Fruit fly (Drosophila melanogaster) whole organism, embryonic: Measurements from ENCODE around the gene Nup98-96.

Source experiments
- Adf1 ChIP-seq: fragments of 200-800 bp; sonication (Bioruptor generic); IDR thresholded peaks from 2 replicates; pipeline ENCODE4 v1.3.6; 2022; ENCODE audit warnings: missing biosample characterization, missing genetic modification characterization
- Atf3 ChIP-seq: fragments of 200-800 bp; sonication (Bioruptor generic); optimal IDR thresholded peaks from 3 replicates; lab custom pipeline; 2016; ENCODE audit warnings: missing biosample characterization, missing genetic modification characterization
- Atf6 ChIP-seq: fragments of 200-800 bp; sonication (Bioruptor generic); IDR thresholded peaks from 2 replicates; pipeline ENCODE4 v1.3.6; 2022; ENCODE audit warnings: missing biosample characterization, missing genetic modification characterization
- Awh ChIP-seq: fragments of 200-800 bp; sonication (Bioruptor generic); IDR thresholded peaks from 2 replicates; pipeline ENCODE4, ENCODE4 v1.3.6; 2022; ENCODE audit warnings: missing biosample characterization, missing genetic modification characterization
- Bgb ChIP-seq: fragments of 200-800 bp; sonication (Bioruptor generic); IDR thresholded peaks from 2 replicates; pipeline ENCODE4 v1.3.6; 2022; ENCODE audit warnings: missing biosample characterization, missing genetic modification characterization; ENCODE audit not compliant: partially characterized antibody
- CG10565 ChIP-seq: fragments of 200-800 bp; sonication (Bioruptor generic); optimal IDR thresholded peaks from 3 replicates; lab custom pipeline; 2016; ENCODE audit warnings: missing biosample characterization, mild to moderate bottlenecking, missing genetic modification characterization
- CG10979 ChIP-seq: fragments of 200-800 bp; sonication (Bioruptor generic); optimal IDR thresholded peaks from 2 replicates; lab custom pipeline; 2018; ENCODE audit warnings: missing biosample characterization, mild to moderate bottlenecking, missing genetic modification characterization, moderate library complexity
- CG12104 ChIP-seq: fragments of 200-800 bp; sonication (Bioruptor generic); optimal IDR thresholded peaks from 3 replicates; lab custom pipeline; 2016; ENCODE audit warnings: missing biosample characterization, missing genetic modification characterization
- CG14860 ChIP-seq: fragments of 200-800 bp; sonication (Bioruptor generic); IDR thresholded peaks from 3 replicates; pipeline ENCODE4 v1.3.6; 2022; ENCODE audit warnings: missing biosample characterization, missing genetic modification characterization; ENCODE audit not compliant: partially characterized antibody
- CG1602 ChIP-seq: fragments of 200-800 bp; sonication (Bioruptor generic); optimal IDR thresholded peaks from 3 replicates; lab custom pipeline; 2016; ENCODE audit warnings: missing biosample characterization, missing genetic modification characterization
- CG16779 ChIP-seq: fragments of 200-800 bp; sonication (Bioruptor generic); IDR thresholded peaks from 2 replicates; pipeline ENCODE4 v1.3.6; 2022; ENCODE audit warnings: missing biosample characterization, missing genetic modification characterization
- CG16813 ChIP-seq: fragments of 200-800 bp; sonication (Bioruptor generic); IDR thresholded peaks from 3 replicates; pipeline ENCODE4 v1.3.6; 2022; ENCODE audit warnings: missing biosample characterization, missing genetic modification characterization; ENCODE audit not compliant: partially characterized antibody
- CG31365 ChIP-seq: fragments of 200-800 bp; sonication (Bioruptor generic); optimal IDR thresholded peaks from 2 replicates; lab custom pipeline; 2018; ENCODE audit warnings: missing biosample characterization, mild to moderate bottlenecking, missing genetic modification characterization
- CG3281 ChIP-seq: fragments of 200-800 bp; sonication (Bioruptor generic); optimal IDR thresholded peaks from 3 replicates; lab custom pipeline; 2017; ENCODE audit warnings: missing biosample characterization, mild to moderate bottlenecking, missing genetic modification characterization
- CG5180 ChIP-seq: fragments of 200-800 bp; sonication (Bioruptor generic); optimal IDR thresholded peaks from 3 replicates; lab custom pipeline; 2017; ENCODE audit warnings: missing biosample characterization, missing genetic modification characterization, mild to moderate bottlenecking, moderate library complexity, missing genetic modification reagents
- CG6813 ChIP-seq: fragments of 200-800 bp; sonication (Bioruptor generic); optimal IDR thresholded peaks from 2 replicates; lab custom pipeline; 2017; ENCODE audit warnings: missing biosample characterization, missing genetic modification characterization, mild to moderate bottlenecking, moderate library complexity, missing genetic modification reagents
- CG7357 ChIP-seq: fragments of 200-800 bp; sonication (Bioruptor generic); IDR thresholded peaks from 3 replicates; pipeline ENCODE4 v1.3.6; 2022; ENCODE audit warnings: missing biosample characterization, missing genetic modification characterization
- CG7786 ChIP-seq: fragments of 200-800 bp; sonication (Bioruptor generic); optimal IDR thresholded peaks from 2 replicates; lab custom pipeline; 2016; ENCODE audit warnings: missing biosample characterization, missing genetic modification characterization
- CG7963 ChIP-seq: fragments of 200-800 bp; sonication (Bioruptor generic); IDR thresholded peaks from 3 replicates; pipeline ENCODE4 v1.3.6; 2022; ENCODE audit warnings: missing biosample characterization, missing genetic modification characterization; ENCODE audit not compliant: partially characterized antibody
- CG9215 ChIP-seq: fragments of 200-800 bp; sonication (Bioruptor generic); IDR thresholded peaks from 2 replicates; pipeline ENCODE4 v1.3.6; 2022; ENCODE audit warnings: missing biosample characterization, missing genetic modification characterization
- CrebB ChIP-seq: fragments of 200-800 bp; sonication (Bioruptor generic); optimal IDR thresholded peaks from 3 replicates; lab custom pipeline; 2018; ENCODE audit warnings: missing biosample characterization, mild to moderate bottlenecking, missing genetic modification characterization
- Ets97D ChIP-seq: fragments of 200-800 bp; sonication (Bioruptor generic); optimal IDR thresholded peaks from 3 replicates; lab custom pipeline; 2016; ENCODE audit warnings: missing biosample characterization, missing genetic modification characterization
- Gsc ChIP-seq: fragments of 200-800 bp; sonication (Bioruptor generic); IDR thresholded peaks from 2 replicates; pipeline ENCODE4 v1.3.6; 2022; ENCODE audit warnings: missing biosample characterization, missing genetic modification characterization
- Mrtf ChIP-seq: fragments of 200-800 bp; sonication (Bioruptor generic); IDR thresholded peaks from 3 replicates; pipeline ENCODE4 v1.3.6; 2022; ENCODE audit warnings: missing biosample characterization, missing genetic modification characterization
- NC2β ChIP-seq: fragments of 200-800 bp; sonication (Bioruptor generic); optimal IDR thresholded peaks from 2 replicates; lab custom pipeline; 2016; ENCODE audit warnings: missing biosample characterization, missing genetic modification characterization
- NK7.1 ChIP-seq: fragments of 200-800 bp; sonication (Bioruptor generic); optimal IDR thresholded peaks from 3 replicates; lab custom pipeline; 2016; ENCODE audit warnings: missing biosample characterization, missing genetic modification characterization
- Nf-YC ChIP-seq: fragments of 200-800 bp; optimal IDR thresholded peaks from 3 replicates; lab custom pipeline; 2019; ENCODE audit warnings: missing biosample characterization, mild to moderate bottlenecking, missing genetic modification characterization, moderate library complexity
- Trl ChIP-seq, 3 experiments: fragments of >200 bp in 2 of 3; fragments of 200-800 bp in 1 of 3; sonication (Bioruptor generic) in 1 of 3; optimal IDR thresholded peaks; 2 replicates in 1 of 3; 3 replicates in 2 of 3; lab custom pipeline; 2016 to 2017; ENCODE audit warnings: missing biosample characterization in 1 of 3, missing genetic modification characterization in 1 of 3
- Xbp1 ChIP-seq: fragments of 200-800 bp; sonication (Bioruptor generic); optimal IDR thresholded peaks from 3 replicates; lab custom pipeline; 2016; ENCODE audit warnings: missing biosample characterization, mild to moderate bottlenecking, missing genetic modification characterization
- ac ChIP-seq: fragments of 200-800 bp; sonication (Bioruptor generic); optimal IDR thresholded peaks from 3 replicates; lab custom pipeline; 2017; ENCODE audit warnings: missing biosample characterization, mild to moderate bottlenecking, missing genetic modification characterization
- az2 ChIP-seq: fragments of 200-800 bp; sonication (Bioruptor generic); optimal IDR thresholded peaks from 3 replicates; lab custom pipeline; 2016; ENCODE audit warnings: missing biosample characterization, missing genetic modification characterization
- crp ChIP-seq, 2 experiments: fragments of 200-800 bp; sonication (Bioruptor generic); optimal IDR thresholded peaks; 2 replicates in 1 of 2; 3 replicates in 1 of 2; lab custom pipeline; 2017; ENCODE audit warnings: missing biosample characterization in 2 of 2, missing genetic modification characterization in 2 of 2, mild to moderate bottlenecking in 1 of 2, moderate library complexity in 1 of 2
- fd3F ChIP-seq: fragments of 200-800 bp; sonication (Bioruptor generic); optimal IDR thresholded peaks from 2 replicates; lab custom pipeline; 2018; ENCODE audit warnings: missing biosample characterization, mild to moderate bottlenecking, missing genetic modification characterization, moderate library complexity
- fu2 ChIP-seq: fragments of 200-800 bp; sonication (Bioruptor generic); optimal IDR thresholded peaks from 2 replicates; lab custom pipeline; 2016; ENCODE audit warnings: missing biosample characterization, missing genetic modification characterization
- gsb-n ChIP-seq: fragments of 200-800 bp; sonication (Bioruptor generic); optimal IDR thresholded peaks from 3 replicates; lab custom pipeline; 2018; ENCODE audit warnings: missing biosample characterization, mild to moderate bottlenecking, missing genetic modification characterization
- inv ChIP-seq: fragments of 200-800 bp; sonication (Bioruptor generic); IDR thresholded peaks from 2 replicates; pipeline ENCODE4 v1.3.6; 2022; ENCODE audit warnings: missing biosample characterization, missing genetic modification characterization; ENCODE audit not compliant: partially characterized antibody
- klu ChIP-seq: fragments of 200-800 bp; sonication (Bioruptor generic); IDR thresholded peaks from 2 replicates; pipeline ENCODE4 v1.3.6; 2022; ENCODE audit warnings: missing biosample characterization, missing genetic modification characterization
- lab ChIP-seq: fragments of 200-800 bp; sonication (Bioruptor generic); optimal IDR thresholded peaks from 3 replicates; lab custom pipeline; 2017; ENCODE audit warnings: missing biosample characterization, missing genetic modification characterization, mild to moderate bottlenecking, moderate library complexity, missing genetic modification reagents
- luna ChIP-seq: fragments of 200-800 bp; sonication (Bioruptor generic); optimal IDR thresholded peaks from 2 replicates; lab custom pipeline; 2016; ENCODE audit warnings: missing biosample characterization, missing genetic modification characterization
- nau ChIP-seq: fragments of 200-800 bp; sonication (Bioruptor generic); optimal IDR thresholded peaks from 3 replicates; lab custom pipeline; 2017; ENCODE audit warnings: missing biosample characterization, mild to moderate bottlenecking, missing genetic modification characterization, missing genetic modification reagents
- pum ChIP-seq: fragments of 200-800 bp; sonication (Bioruptor generic); optimal IDR thresholded peaks from 2 replicates; lab custom pipeline; 2016; ENCODE audit warnings: missing biosample characterization, missing genetic modification characterization
- pzg ChIP-seq: fragments of 200-800 bp; sonication (Bioruptor generic); optimal IDR thresholded peaks from 3 replicates; lab custom pipeline; 2018; ENCODE audit warnings: missing biosample characterization, mild to moderate bottlenecking, missing genetic modification characterization, moderate library complexity
- so ChIP-seq: fragments of 200-800 bp; sonication (Bioruptor generic); IDR thresholded peaks from 3 replicates; pipeline ENCODE4 v1.3.6; 2022; ENCODE audit warnings: missing biosample characterization, missing genetic modification characterization
- tna ChIP-seq: fragments of 200-800 bp; sonication (Bioruptor generic); IDR thresholded peaks from 2 replicates; pipeline ENCODE4 v1.3.6; 2022; ENCODE audit warnings: missing biosample characterization, missing genetic modification characterization; ENCODE audit not compliant: partially characterized antibody
- toy ChIP-seq: fragments of 200-800 bp; sonication (Bioruptor generic); IDR thresholded peaks from 2 replicates; pipeline ENCODE4 v1.3.6; 2022; ENCODE audit warnings: missing biosample characterization, missing genetic modification characterization
- trh ChIP-seq: fragments of 200-800 bp; sonication (Bioruptor generic); optimal IDR thresholded peaks from 2 replicates; lab custom pipeline; 2016; ENCODE audit warnings: missing biosample characterization, missing genetic modification characterization
- ttk ChIP-seq: fragments of 200-800 bp; sonication (Bioruptor generic); IDR thresholded peaks from 2 replicates; pipeline ENCODE4 v2.1.2; 2022; ENCODE audit warnings: missing biosample characterization, missing genetic modification characterization
- yki ChIP-seq: fragments of >200 bp; optimal IDR thresholded peaks from 3 replicates; lab custom pipeline; 2018
- zen2 ChIP-seq: fragments of 200-800 bp; sonication (Bioruptor generic); IDR thresholded peaks from 3 replicates; pipeline ENCODE4 v1.3.6; 2022; ENCODE audit warnings: missing biosample characterization, missing genetic modification characterization; ENCODE audit not compliant: partially characterized antibody

Gene Nup98-96

dm6 chr3R:23818879-23819408 is 37.5 kb upstream of the Nup98-96 start, which contains the start of the genes CG33111 and eIF4G2 (continued):
- TF ChIP-seq so (GFP tag; lab: Robert Waterston, UW) (peak; percentile 56; the same call in 1 of the 3 replicates), CG10565 (no peak), CG7357 (GFP tag; lab: Robert Waterston, UW) (no peak), Awh (peak; percentile 27; the same call in 1 of the 2 replicates), pzg (GFP tag; lab: Kevin White, UChicago) (peak; percentile 96), Bgb (GFP tag; lab: Robert Waterston, UW) (peak; percentile 89), luna (GFP tag; lab: Kevin White, UChicago) (no peak), CrebB (tag; lab: Kevin White, UChicago) (peak; percentile 68), CG12104 (GFP tag; lab: Kevin White, UChicago) (no peak), CG14860 (peak; percentile 69), crp (GFP tag; optimal IDR thresholded peaks at IDR 0.05; lab: Kevin White, UChicago) (no peak), Nf-YC (tag; lab: Kevin White, UChicago) (peak; percentile 58), CG5180 (no peak), zen2 (GFP tag; lab: Robert Waterston, UW) (peak; percentile 70; the same call in 2 of the 3 replicates), fu2 (GFP tag; lab: Kevin White, UChicago) (peak; percentile 24), Gsc (no peak), trh (no peak), CG16779 (GFP tag; lab: Robert Waterston, UW) (no peak), klu (GFP tag; lab: Robert Waterston, UW) (no peak), az2 (GFP tag; lab: Kevin White, UChicago) (no peak), Atf6 (GFP tag; lab: Robert Waterston, UW) (0 out of 2 replicates have a peak, but pooled peaks have one; percentile 46), inv (GFP tag; lab: Robert Waterston, UW) (peak; percentile 85), CG31365 (tag; lab: Kevin White, UChicago) (peak; percentile 28), ac (GFP tag; lab: Kevin White, UChicago) (no peak), CG16813 (GFP tag; lab: Robert Waterston, UW) (peak; percentile 85), CG7786 (GFP tag; lab: Kevin White, UChicago) (no peak), Ets97D (GFP tag; lab: Kevin White, UChicago) (peak; percentile 90), pum (peak; percentile 18), nau (GFP tag; lab: Kevin White, UChicago) (no peak), toy (GFP tag; lab: Robert Waterston, UW) (no peak), gsb-n (tag; lab: Kevin White, UChicago) (peak; percentile 22), Trl (optimal IDR thresholded peaks at IDR 0.05; lab: Kevin White, UChicago) (peak in 1 of 2 experiments; percentile 59), Trl (GFP tag; optimal IDR thresholded peaks at IDR 0.05; lab: Kevin White, UChicago) (peak; percentile 1), Mrtf (GFP tag; lab: Robert Waterston, UW) (no peak), fd3F (GFP tag; lab: Kevin White, UChicago) (no peak), CG7963 (GFP tag; lab: Robert Waterston, UW) (peak; percentile 65; the same call in 2 of the 3 replicates), yki (lab: Kevin White, UChicago) (no peak), CG6813 (GFP tag; lab: Kevin White, UChicago) (no peak), Xbp1 (peak; percentile 40), NK7.1 (no peak), Adf1 (GFP tag; lab: Robert Waterston, UW) (peak; percentile 53), CG3281 (no peak), NC2β (GFP tag; lab: Kevin White, UChicago) (peak; percentile 50), tna (GFP tag; lab: Robert Waterston, UW) (peak; percentile 47), CG1602 (peak; percentile 19), ttk (GFP tag; lab: Robert Waterston, UW) (no peak), CG10979 (tag; lab: Kevin White, UChicago) (peak; percentile 22), lab (GFP tag; lab: Kevin White, UChicago) (no peak), Atf3 (GFP tag; lab: Kevin White, UChicago) (no peak), CG9215 (GFP tag; lab: Robert Waterston, UW) (no peak)
